Worm (Caenorhabditis elegans) whole organism, L1 larva: Measurements from ENCODE around the gene srw-39.

ENCODE experiments used
- ceh-82 ChIP-seq, 3 experiments: fragments of 150-350 bp in 1 of 3; sonication (generic microtip) in 2 of 3; optimal IDR thresholded peaks; 2 replicates each; lab custom pipeline; 2014 to 2017; ENCODE audit warnings: missing biosample characterization in 3 of 3, missing genetic modification characterization in 3 of 3
- elt-2 ChIP-seq: sonication (generic microtip); optimal IDR thresholded peaks from 2 replicates; lab custom pipeline; 2016; ENCODE audit warnings: missing genetic modification characterization, mild to moderate bottlenecking, inconsistent platforms, missing compliant biosample characterization, missing genetic modification reagents
- hpl-2 ChIP-seq: fragments of 150-350 bp; optimal IDR thresholded peaks from 2 replicates; lab custom pipeline; 2014; ENCODE audit warnings: missing biosample characterization, missing genetic modification reagents, missing genetic modification characterization
- mep-1 ChIP-seq: fragments of 150-350 bp; optimal IDR thresholded peaks from 2 replicates; lab custom pipeline; 2014; ENCODE audit warnings: missing biosample characterization, missing genetic modification characterization
- nhr-11 ChIP-seq: fragments of 150-350 bp; optimal IDR thresholded peaks from 2 replicates; lab custom pipeline; 2014; ENCODE audit warnings: missing biosample characterization, missing genetic modification characterization
- nhr-84 ChIP-seq: sonication (generic microtip); optimal IDR thresholded peaks from 2 replicates; lab custom pipeline; 2017; ENCODE audit warnings: missing biosample characterization, missing genetic modification characterization
- skn-1 ChIP-seq: fragments of 150-350 bp; optimal IDR thresholded peaks from 2 replicates; lab custom pipeline; 2014; ENCODE audit warnings: missing biosample characterization, missing genetic modification characterization
- snpc-4 ChIP-seq: fragments of 150-350 bp; optimal IDR thresholded peaks from 2 replicates; lab custom pipeline; 2014; ENCODE audit warnings: missing biosample characterization, missing genetic modification characterization
- unc-62 ChIP-seq: fragments of 150-350 bp; optimal IDR thresholded peaks from 2 replicates; lab custom pipeline; 2014; ENCODE audit warnings: missing biosample characterization, missing genetic modification reagents, missing genetic modification characterization
- ztf-11 ChIP-seq, 2 experiments: sonication (generic microtip); optimal IDR thresholded peaks; 2 replicates each; lab custom pipeline; 2016 to 2017; ENCODE audit warnings: missing genetic modification characterization in 2 of 2, missing biosample characterization in 1 of 2, missing compliant biosample characterization in 1 of 2

DNA sequence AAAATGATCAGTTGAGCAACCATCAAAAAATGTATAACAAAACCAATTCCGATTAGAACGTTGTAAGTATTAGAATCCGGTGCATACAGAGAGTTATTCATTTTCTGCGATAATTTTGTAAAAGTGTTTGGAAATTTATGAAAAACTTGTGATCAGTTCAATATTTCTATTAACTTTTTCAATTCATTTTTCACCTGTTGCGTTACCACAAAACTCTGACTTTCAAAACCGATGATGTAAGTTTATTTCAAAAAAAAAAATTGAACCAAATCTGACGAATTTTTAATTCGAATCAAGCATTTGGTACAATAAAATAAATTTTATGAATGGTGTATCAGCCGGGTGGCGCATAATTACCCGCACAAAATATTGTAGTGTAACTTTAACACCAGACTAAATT is 14.7 kb upstream of the srw-39 start, which contains the start of gene srz-16:
- TF ChIP-seq snpc-4 (no peak), unc-62 (GFP tag; lab: Kevin White, UChicago) (no peak), ceh-82 (tag; optimal IDR thresholded peaks at IDR 0.05; lab: Kevin White, UChicago) (no peak), hpl-2 (no peak), nhr-11 (no peak), ztf-11 (tag; optimal IDR thresholded peaks at IDR 0.05; lab: Kevin White, UChicago) (no peak), elt-2 (tag; lab: Kevin White, UChicago) (no peak), skn-1 (tag; lab: Kevin White, UChicago) (no peak), nhr-84 (no peak), mep-1 (tag; lab: Kevin White, UChicago) (no peak)
